Worm (Caenorhabditis elegans): Measurements from ENCODE around the gene C40H1.8.

DNA sequence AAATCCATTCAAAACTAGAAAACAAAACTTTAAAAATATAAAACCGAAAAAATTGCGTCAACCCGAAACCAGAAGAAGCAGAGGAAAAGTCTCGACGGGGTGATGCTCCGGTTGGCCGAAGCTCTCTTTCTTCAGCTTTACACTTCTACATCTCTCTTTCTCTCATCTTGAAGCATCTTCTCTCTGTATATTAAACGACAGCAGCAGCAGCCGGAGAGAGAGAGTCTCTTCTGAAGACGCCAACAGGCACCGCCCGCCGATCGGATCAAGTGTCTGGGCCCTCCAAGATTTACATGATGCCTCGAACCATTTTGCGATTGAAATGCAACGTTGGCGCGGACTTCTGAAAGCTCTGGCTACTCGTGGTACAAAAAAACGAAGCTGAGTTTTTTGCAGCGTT lies 32.2 kb downstream of the C40H1.8 start:
- TF ChIP-seq dao-5 (tag; optimal IDR thresholded peaks at IDR 0.05) (no peak), him-1 (tag; optimal IDR thresholded peaks at IDR 0.05) (no peak)

All from whole organism, L4/young adult.